Worm (Caenorhabditis elegans) whole organism, midembryonic: ENCODE measurements around the gene C17F4.3.

Experiments used
- T22C8.4 ChIP-seq: fragments of 200-800 bp; sonication (Bioruptor generic); IDR thresholded peaks from 2 replicates; pipeline ENCODE4 v1.3.6; 2022; ENCODE audit warnings: missing genetic modification characterization, missing compliant biosample characterization
- flt-1 ChIP-seq: fragments of 200-800 bp; sonication (Bioruptor generic); IDR thresholded peaks from 2 replicates; pipeline ENCODE4 v1.3.6; 2022; ENCODE audit warnings: missing genetic modification characterization, missing compliant biosample characterization

- TF ChIP-seq flt-1 (GFP tag; lab: Robert Waterston, UW) (no peak), T22C8.4 (GFP tag; lab: Robert Waterston, UW) (no peak)
Measured at ce11 chrII:3220723-3221122, 19.6 kb upstream of the C17F4.3 start, which contains the start of gene ZC239.22.
